Worm (Caenorhabditis elegans) whole organism, late embryonic: ENCODE measurements around the gene T09F3.7.

Experiments
- C08G9.2 ChIP-seq: sonication (generic microtip); optimal IDR thresholded peaks from 2 replicates; lab custom pipeline; 2016; ENCODE audit warnings: mild to moderate bottlenecking, missing genetic modification characterization, moderate library complexity, missing compliant biosample characterization
- C38D4.7 ChIP-seq: fragments of 200-800 bp; sonication (Bioruptor generic); optimal IDR thresholded peaks from 2 replicates; lab custom pipeline; 2018; ENCODE audit warnings: mild to moderate bottlenecking, missing genetic modification characterization, moderate library complexity, missing compliant biosample characterization
- K02D7.2 ChIP-seq: sonication (generic microtip); optimal IDR thresholded peaks from 2 replicates; lab custom pipeline; 2017; ENCODE audit warnings: mild to moderate bottlenecking, missing genetic modification characterization, missing compliant biosample characterization
- K09A11.1 ChIP-seq: sonication (generic microtip); optimal IDR thresholded peaks from 2 replicates; lab custom pipeline; 2017; ENCODE audit warnings: antibody characterized with exemption, mild to moderate bottlenecking, missing genetic modification characterization, missing compliant biosample characterization; ENCODE audit not compliant: insufficient read depth
- T23F11.4 ChIP-seq: fragments of 200-800 bp; sonication (Bioruptor generic); optimal IDR thresholded peaks from 2 replicates; lab custom pipeline; 2018; ENCODE audit warnings: mild to moderate bottlenecking, missing genetic modification characterization, missing compliant biosample characterization
- Y22D7AL.16 ChIP-seq: sonication (generic microtip); optimal IDR thresholded peaks from 2 replicates; lab custom pipeline; 2016; ENCODE audit warnings: missing genetic modification characterization, missing compliant biosample characterization
- ama-1 ChIP-seq: fragments of 150-350 bp; optimal IDR thresholded peaks from 2 replicates; lab custom pipeline; 2014
- ceh-14 ChIP-seq: sonication (generic microtip); optimal IDR thresholded peaks from 2 replicates; lab custom pipeline; 2016; ENCODE audit warnings: missing genotype, missing genetic modification characterization, missing compliant biosample characterization
- ceh-18 ChIP-seq: sonication (generic microtip); optimal IDR thresholded peaks from 2 replicates; lab custom pipeline; 2016; ENCODE audit warnings: missing genetic modification characterization, missing compliant biosample characterization
- ceh-19 ChIP-seq: fragments of 200-800 bp; sonication (Bioruptor generic); optimal IDR thresholded peaks from 2 replicates; lab custom pipeline; 2018; ENCODE audit warnings: mild to moderate bottlenecking, missing genetic modification characterization, missing compliant biosample characterization
- ceh-2 ChIP-seq: sonication (generic microtip); optimal IDR thresholded peaks from 2 replicates; lab custom pipeline; 2016; ENCODE audit warnings: missing genotype, missing genetic modification characterization, missing compliant biosample characterization
- ceh-24 ChIP-seq: sonication (generic microtip); optimal IDR thresholded peaks from 2 replicates; lab custom pipeline; 2016; ENCODE audit warnings: mild to moderate bottlenecking, missing genetic modification characterization, missing compliant biosample characterization
- ceh-30 ChIP-seq: fragments of 150-350 bp; optimal IDR thresholded peaks from 2 replicates; lab custom pipeline; 2014; ENCODE audit warnings: missing biosample characterization, missing genetic modification characterization
- ceh-31 ChIP-seq: sonication (generic microtip); optimal IDR thresholded peaks from 2 replicates; lab custom pipeline; 2016; ENCODE audit warnings: missing genetic modification characterization, missing compliant biosample characterization
- ceh-34 ChIP-seq: sonication (generic microtip); optimal IDR thresholded peaks from 2 replicates; lab custom pipeline; 2016; ENCODE audit warnings: mild to moderate bottlenecking, missing genetic modification characterization, missing compliant biosample characterization
- ceh-45 ChIP-seq: fragments of 200-800 bp; sonication (Bioruptor generic); IDR thresholded peaks from 2 replicates; pipeline ENCODE4 v1.3.6; 2022; ENCODE audit warnings: missing genetic modification reagents, missing genetic modification characterization, missing compliant biosample characterization
- ceh-48 ChIP-seq: sonication (generic microtip); optimal IDR thresholded peaks from 2 replicates; lab custom pipeline; 2016; ENCODE audit warnings: missing genetic modification characterization, inconsistent platforms, missing compliant biosample characterization
- ceh-9 ChIP-seq: sonication (generic microtip); optimal IDR thresholded peaks from 2 replicates; lab custom pipeline; 2016; ENCODE audit warnings: mild to moderate bottlenecking, missing genetic modification characterization, inconsistent platforms, missing compliant biosample characterization
- che-1 ChIP-seq: sonication (generic microtip); optimal IDR thresholded peaks from 2 replicates; lab custom pipeline; 2016; ENCODE audit warnings: mild to moderate bottlenecking, missing genetic modification characterization, missing compliant biosample characterization
- dmd-4 ChIP-seq: sonication (generic microtip); optimal IDR thresholded peaks from 2 replicates; lab custom pipeline; 2016; ENCODE audit warnings: borderline replicate concordance, missing genetic modification characterization, missing compliant biosample characterization
- dve-1 ChIP-seq: sonication (generic microtip); optimal IDR thresholded peaks from 2 replicates; lab custom pipeline; 2017; ENCODE audit warnings: antibody characterized with exemption, mild to moderate bottlenecking, missing genetic modification characterization, missing compliant biosample characterization
- elt-2 ChIP-seq: sonication (generic microtip); optimal IDR thresholded peaks from 2 replicates; lab custom pipeline; 2016; ENCODE audit warnings: missing genetic modification reagents, missing genetic modification characterization, missing compliant biosample characterization
- ets-4 ChIP-seq: sonication (generic microtip); optimal IDR thresholded peaks from 2 replicates; lab custom pipeline; 2016; ENCODE audit warnings: missing genetic modification characterization, missing compliant biosample characterization
- fax-1 ChIP-seq: sonication (generic microtip); optimal IDR thresholded peaks from 2 replicates; lab custom pipeline; 2016; ENCODE audit warnings: missing genotype, missing genetic modification characterization, missing compliant biosample characterization
- fkh-10 ChIP-seq: fragments of 150-350 bp; optimal IDR thresholded peaks from 2 replicates; lab custom pipeline; 2014; ENCODE audit warnings: missing biosample characterization, missing genetic modification reagents, missing genetic modification characterization
- gmeb-2 ChIP-seq: sonication (generic microtip); optimal IDR thresholded peaks from 2 replicates; lab custom pipeline; 2016; ENCODE audit warnings: missing genetic modification characterization, inconsistent platforms, missing compliant biosample characterization
- hlh-13 ChIP-seq: fragments of 200-800 bp; sonication (Bioruptor generic); optimal IDR thresholded peaks from 2 replicates; lab custom pipeline; 2018; ENCODE audit warnings: mild to moderate bottlenecking, missing genetic modification characterization, missing compliant biosample characterization
- hlh-15 ChIP-seq: sonication (generic microtip); optimal IDR thresholded peaks from 2 replicates; lab custom pipeline; 2016; ENCODE audit warnings: missing genetic modification characterization, missing compliant biosample characterization
- hlh-30 ChIP-seq: sonication (generic microtip); optimal IDR thresholded peaks from 2 replicates; lab custom pipeline; 2017; ENCODE audit warnings: antibody characterized with exemption, missing genetic modification characterization, missing compliant biosample characterization; ENCODE audit not compliant: insufficient read depth
- hlh-8 ChIP-seq: sonication (generic microtip); optimal IDR thresholded peaks from 2 replicates; lab custom pipeline; 2016; ENCODE audit warnings: missing genotype, missing genetic modification characterization, missing compliant biosample characterization
- mec-3 ChIP-seq: sonication (generic microtip); optimal IDR thresholded peaks from 2 replicates; lab custom pipeline; 2016; ENCODE audit warnings: borderline replicate concordance, missing genetic modification characterization, missing compliant biosample characterization
- nhr-11 ChIP-seq: fragments of 150-350 bp; optimal IDR thresholded peaks from 2 replicates; lab custom pipeline; 2014; ENCODE audit warnings: missing biosample characterization, missing genetic modification characterization
- odd-2 ChIP-seq: sonication (generic microtip); optimal IDR thresholded peaks from 2 replicates; lab custom pipeline; 2017; ENCODE audit warnings: antibody characterized with exemption, mild to moderate bottlenecking, missing genetic modification characterization, missing compliant biosample characterization
- pag-3 ChIP-seq: sonication (generic microtip); optimal IDR thresholded peaks from 2 replicates; lab custom pipeline; 2016; ENCODE audit warnings: missing compliant biosample characterization, missing genetic modification characterization, borderline replicate concordance
- pha-4 ChIP-seq: fragments of 150-350 bp; optimal IDR thresholded peaks from 2 replicates; lab custom pipeline; 2018; ENCODE audit warnings: missing biosample characterization, missing genetic modification reagents, missing genetic modification characterization
- pqm-1 ChIP-seq: sonication (generic microtip); optimal IDR thresholded peaks from 2 replicates; lab custom pipeline; 2016; ENCODE audit warnings: missing genetic modification characterization, missing compliant biosample characterization
- ref-2 ChIP-seq: sonication (generic microtip); optimal IDR thresholded peaks from 2 replicates; lab custom pipeline; 2016; ENCODE audit warnings: missing genetic modification characterization, missing compliant biosample characterization
- rnt-1 ChIP-seq: sonication (generic microtip); optimal IDR thresholded peaks from 2 replicates; lab custom pipeline; 2016; ENCODE audit warnings: missing genetic modification characterization, missing compliant biosample characterization
- sdc-2 ChIP-seq: sonication (generic microtip); optimal IDR thresholded peaks from 2 replicates; lab custom pipeline; 2016; ENCODE audit warnings: missing genotype, missing genetic modification characterization, missing compliant biosample characterization
- sox-4 ChIP-seq: sonication (generic microtip); optimal IDR thresholded peaks from 2 replicates; lab custom pipeline; 2017; ENCODE audit warnings: mild to moderate bottlenecking, missing genetic modification characterization, inconsistent platforms, missing compliant biosample characterization
- tbx-2 ChIP-seq: sonication (generic microtip); optimal IDR thresholded peaks from 2 replicates; lab custom pipeline; 2016; ENCODE audit warnings: missing genetic modification characterization, missing compliant biosample characterization
- ttx-3 ChIP-seq: sonication (generic microtip); optimal IDR thresholded peaks from 2 replicates; lab custom pipeline; 2016; ENCODE audit warnings: missing genetic modification reagents, missing genetic modification characterization, missing compliant biosample characterization
- unc-3 ChIP-seq, 2 experiments: fragments of 200-800 bp in 1 of 2; sonication (Bioruptor generic) in 1 of 2; sonication (generic microtip) in 1 of 2; conservative IDR thresholded peaks in 1 of 2; optimal IDR thresholded peaks in 1 of 2; 2 replicates each; pipeline versions ENCODE4 v1.3.6 to Lab custom; 2016 to 2022; ENCODE audit warnings: missing compliant biosample characterization in 2 of 2, missing genetic modification characterization in 2 of 2, missing genetic modification reagents in 1 of 2
- unc-55 ChIP-seq: sonication (generic microtip); optimal IDR thresholded peaks from 2 replicates; lab custom pipeline; 2017; ENCODE audit warnings: missing biosample characterization, missing genetic modification reagents, missing genetic modification characterization
- unc-86 ChIP-seq: sonication (generic microtip); optimal IDR thresholded peaks from 2 replicates; lab custom pipeline; 2016; ENCODE audit warnings: missing genetic modification characterization, missing compliant biosample characterization
- zip-5 ChIP-seq: sonication (generic microtip); optimal IDR thresholded peaks from 2 replicates; lab custom pipeline; 2016; ENCODE audit warnings: missing genetic modification characterization, missing compliant biosample characterization

The T09F3.7 gene

ce11 chrII:10384680-10385383 lies 6.1 kb upstream of the T09F3.7 start, which contains the start of gene ztf-27 (continued):
- no peak for TF ChIP-seq pha-4 (tag; lab: Kevin White, UChicago)
- no peak for TF ChIP-seq ceh-45
- TF ChIP-seq K09A11.1: no peak
- peak; percentile 14 for TF ChIP-seq sdc-2 (tag; lab: Kevin White, UChicago)
- no peak for TF ChIP-seq K02D7.2
- TF ChIP-seq unc-86 (tag; lab: Kevin White, UChicago): no peak
- no peak for TF ChIP-seq hlh-8 (tag; lab: Kevin White, UChicago)
- no peak for TF ChIP-seq rnt-1
- no peak for TF ChIP-seq hlh-13 (GFP tag; lab: Kevin White, UChicago)
- TF ChIP-seq ceh-48 (tag; lab: Kevin White, UChicago): no peak
- no peak for TF ChIP-seq nhr-11 (tag; lab: Kevin White, UChicago)
- no peak for TF ChIP-seq che-1 (tag; lab: Kevin White, UChicago)
- no peak for TF ChIP-seq ceh-19 (GFP tag; lab: Kevin White, UChicago)
- no peak for TF ChIP-seq ceh-24 (tag; lab: Kevin White, UChicago)
- TF ChIP-seq ets-4 (tag; lab: Kevin White, UChicago): no peak
- TF ChIP-seq C38D4.7 (GFP tag; lab: Kevin White, UChicago): no peak
- peak; percentile 57 for TF ChIP-seq ceh-18 (tag; lab: Kevin White, UChicago)
- TF ChIP-seq ceh-14: no peak
- no peak for TF ChIP-seq unc-55 (GFP tag; lab: Kevin White, UChicago)
- no peak for TF ChIP-seq gmeb-2
- peak; percentile 27 for TF ChIP-seq ceh-31 (tag; lab: Kevin White, UChicago)
- no peak for TF ChIP-seq fkh-10 (GFP tag; lab: Kevin White, UChicago)
- TF ChIP-seq ceh-34 (tag; lab: Kevin White, UChicago): peak; percentile 54
- peak; percentile 16 for TF ChIP-seq ref-2
- peak; percentile 34 for TF ChIP-seq dve-1 (tag; lab: Kevin White, UChicago)
- TF ChIP-seq unc-3 (GFP tag; conservative IDR thresholded peaks at IDR 0.05; lab: Robert Waterston, UW): no peak
- TF ChIP-seq unc-3 (tag; optimal IDR thresholded peaks at IDR 0.05; lab: Kevin White, UChicago): no peak
- no peak for TF ChIP-seq dmd-4 (tag; lab: Kevin White, UChicago)
- TF ChIP-seq, all 69 proteins: peak for 15

- TF ChIP-seq C38D4.7 (GFP tag; lab: Kevin White, UChicago): peak; percentile 50
- no peak for TF ChIP-seq hlh-15 (tag; lab: Kevin White, UChicago)
- no peak for TF ChIP-seq T23F11.4 (GFP tag; lab: Kevin White, UChicago)
- no peak for TF ChIP-seq dmd-4 (tag; lab: Kevin White, UChicago)
- peak; percentile 80 for TF ChIP-seq ttx-3
- no peak for TF ChIP-seq ceh-24 (tag; lab: Kevin White, UChicago)
- TF ChIP-seq Y22D7AL.16 (tag; lab: Kevin White, UChicago): peak; percentile 50
- peak; percentile 36 for TF ChIP-seq C08G9.2 (tag; lab: Kevin White, UChicago)
- TF ChIP-seq K02D7.2: peak; percentile 1
- TF ChIP-seq K09A11.1: peak; percentile 58
- peak; percentile 31 for TF ChIP-seq ceh-48 (tag; lab: Kevin White, UChicago)
- TF ChIP-seq ceh-2 (tag; lab: Kevin White, UChicago): peak; percentile 42
- TF ChIP-seq unc-3 (GFP tag; conservative IDR thresholded peaks at IDR 0.05; lab: Robert Waterston, UW): peak; percentile 49; the same call in 1 of the 2 replicates
- TF ChIP-seq unc-3 (tag; optimal IDR thresholded peaks at IDR 0.05; lab: Kevin White, UChicago): peak; percentile 36
- no peak for TF ChIP-seq rnt-1
- TF ChIP-seq pag-3 (tag; lab: Kevin White, UChicago): no peak
- TF ChIP-seq pqm-1: no peak
- peak; percentile 96 for TF ChIP-seq tbx-2 (tag; lab: Kevin White, UChicago)
- no peak for TF ChIP-seq ceh-30
- peak; percentile 70 for TF ChIP-seq ceh-14
- peak; percentile 86 for TF ChIP-seq elt-2 (tag; lab: Kevin White, UChicago)
- TF ChIP-seq ceh-9 (tag; lab: Kevin White, UChicago): no peak
- peak; percentile 63 for TF ChIP-seq fax-1 (tag; lab: Kevin White, UChicago)
- peak; percentile 16 for TF ChIP-seq ceh-18 (tag; lab: Kevin White, UChicago)
- TF ChIP-seq hlh-30 (tag; lab: Kevin White, UChicago): peak; percentile 33
- no peak for TF ChIP-seq unc-86 (tag; lab: Kevin White, UChicago)
- TF ChIP-seq nhr-11 (tag; lab: Kevin White, UChicago): no peak
- no peak for TF ChIP-seq mec-3 (tag; lab: Kevin White, UChicago)
- TF ChIP-seq ama-1 (lab: Kevin White, UChicago): no peak
- peak; percentile 40 for TF ChIP-seq zip-5 (tag; lab: Kevin White, UChicago)
- TF ChIP-seq ceh-34 (tag; lab: Kevin White, UChicago): peak; percentile 59
- no peak for TF ChIP-seq odd-2 (tag; lab: Kevin White, UChicago)
- peak; percentile 50 for TF ChIP-seq sox-4
Measured at ce11 chrII:10388041-10388706, 2.8 kb upstream of the T09F3.7 start.
